Fruit fly (Drosophila melanogaster) whole organism, adult: ENCODE measurements around the gene Proc.

ENCODE experiments used
- CG7045 ChIP-seq: fragments of 200-800 bp; sonication (Bioruptor generic); optimal IDR thresholded peaks from 2 replicates; lab custom pipeline; 2017; ENCODE audit warnings: missing biosample characterization, mild to moderate bottlenecking, missing genetic modification characterization
- tj ChIP-seq: fragments of 200-800 bp; sonication (Bioruptor generic); optimal IDR thresholded peaks from 3 replicates; lab custom pipeline; 2017; ENCODE audit warnings: missing biosample characterization, mild to moderate bottlenecking, missing genetic modification characterization, moderate library complexity

DNA sequence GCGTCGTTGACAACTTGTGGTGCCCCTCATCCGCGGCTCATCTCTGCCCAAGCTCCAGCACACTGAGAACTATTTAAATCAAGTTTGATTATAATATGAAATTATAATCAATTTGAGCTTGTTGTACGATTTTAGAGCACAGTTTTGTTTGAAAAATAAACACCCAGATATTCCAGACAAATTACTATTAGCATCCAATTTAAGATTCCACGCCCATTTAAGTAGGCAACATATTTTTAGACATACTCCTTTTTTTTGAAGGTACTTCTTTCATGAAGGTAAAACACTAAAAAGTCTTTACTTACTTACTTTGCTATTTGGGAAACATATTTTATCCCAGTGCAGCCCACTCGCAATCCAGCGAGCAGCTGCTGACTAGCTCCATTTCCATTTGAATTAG is 33.2 kb downstream of the Proc start:
- TF ChIP-seq tj (GFP tag; lab: Kevin White, UChicago) (no peak), CG7045 (GFP tag; lab: Kevin White, UChicago) (no peak)
